Worm (Caenorhabditis elegans): Measurements from ENCODE around the gene F18A11.5.
A peak's percentile ranks its signal among the peaks of the same experiment; 100 is the strongest.
"Not testable (repeated sequence)": the region's sequence is repeated elsewhere in the genome, so short reads cannot be mapped to it uniquely, and the experiment has no call there.

F18A11.5 gene

ce11 chrII:13013966-13014365, at the start of gene F18A11.5:
TSS of gene F18A11.5 (minus strand) at chrII:13014286.
- TF ChIP-seq dao-5 (tag; optimal IDR thresholded peaks at IDR 0.05) (no peak), W03F9.2 (tag; optimal IDR thresholded peaks at IDR 0.05) (no peak), him-1 (tag; optimal IDR thresholded peaks at IDR 0.05) (no peak)

DNA sequence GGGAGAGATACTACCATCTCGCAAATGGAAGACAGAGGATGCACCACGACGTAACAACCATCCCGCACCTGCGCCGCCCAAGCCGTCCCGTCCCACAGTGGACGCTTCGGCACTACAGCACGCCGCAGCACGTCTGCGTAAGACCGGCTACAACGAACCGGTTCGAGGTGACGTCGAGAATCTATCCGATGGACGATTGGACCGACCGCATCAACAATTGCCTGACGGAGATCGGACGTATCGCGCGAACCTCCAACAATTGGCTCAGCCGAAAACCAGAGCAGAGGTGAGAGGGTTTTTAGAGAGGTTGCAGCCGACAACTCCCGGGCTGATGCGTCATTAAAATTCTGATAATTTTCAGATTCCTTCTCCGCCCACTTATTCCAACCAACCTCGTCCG, 45.1 kb upstream of the F18A11.5 start:
- TF ChIP-seq dao-5 (tag; optimal IDR thresholded peaks at IDR 0.05) (no peak), W03F9.2 (tag; optimal IDR thresholded peaks at IDR 0.05) (no peak), him-1 (tag; optimal IDR thresholded peaks at IDR 0.05) (no peak)

ce11 chrII:13056580-13056979, 42.5 kb upstream of the F18A11.5 start, which contains the start of gene zyx-1:
TSS of gene zyx-1 (plus strand) at chrII:13056910.
- TF ChIP-seq W03F9.2 (tag; optimal IDR thresholded peaks at IDR 0.05) (no peak), dao-5 (tag; optimal IDR thresholded peaks at IDR 0.05) (no peak), him-1 (tag; optimal IDR thresholded peaks at IDR 0.05) (no peak)

DNA sequence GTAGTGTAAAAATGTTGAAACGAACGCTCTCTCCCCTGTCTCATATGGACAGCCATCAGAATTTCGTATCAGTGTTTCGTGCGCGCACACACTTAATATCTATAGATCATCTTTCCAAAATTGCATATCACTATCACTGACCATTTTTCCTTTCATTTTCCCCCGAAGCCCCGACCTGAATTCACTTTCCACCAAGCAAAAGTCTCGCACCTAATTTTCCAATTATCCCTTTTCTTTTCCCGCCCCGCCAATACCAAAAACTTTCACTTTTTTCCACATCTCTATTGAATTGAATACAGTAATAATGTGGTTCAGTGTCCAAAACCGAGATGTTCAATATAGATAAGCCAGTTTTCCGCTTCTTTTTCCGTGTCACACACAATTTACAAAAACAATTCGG, 39.4 kb upstream of the F18A11.5 start:
- TF ChIP-seq W03F9.2 (tag; optimal IDR thresholded peaks at IDR 0.05) (no peak), dao-5 (tag; optimal IDR thresholded peaks at IDR 0.05) (no peak), him-1 (tag; optimal IDR thresholded peaks at IDR 0.05) (no peak)

DNA sequence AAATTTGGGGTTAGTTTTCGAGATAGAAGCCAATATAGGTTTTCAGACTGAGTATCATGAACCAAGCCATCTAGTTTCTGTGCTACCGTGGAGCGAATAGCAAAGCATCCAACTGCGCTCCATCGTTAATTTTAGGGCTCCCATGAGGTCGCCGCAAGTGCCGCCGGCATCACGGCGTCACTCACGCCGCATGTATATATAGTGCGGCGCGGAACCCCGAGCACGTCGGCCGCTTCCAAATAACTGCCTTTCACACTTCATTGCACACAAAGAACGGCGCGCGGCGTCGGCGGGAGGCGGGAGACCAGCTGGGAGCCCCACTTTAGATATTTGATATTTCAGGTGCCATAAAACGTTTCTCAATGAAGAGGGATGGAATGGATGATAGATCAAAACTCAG, 36.0 kb upstream of the F18A11.5 start:
- TF ChIP-seq him-1 (tag; optimal IDR thresholded peaks at IDR 0.05) = no peak
- no peak for TF ChIP-seq W03F9.2 (tag; optimal IDR thresholded peaks at IDR 0.05)
- no peak for TF ChIP-seq dao-5 (tag; optimal IDR thresholded peaks at IDR 0.05)

DNA sequence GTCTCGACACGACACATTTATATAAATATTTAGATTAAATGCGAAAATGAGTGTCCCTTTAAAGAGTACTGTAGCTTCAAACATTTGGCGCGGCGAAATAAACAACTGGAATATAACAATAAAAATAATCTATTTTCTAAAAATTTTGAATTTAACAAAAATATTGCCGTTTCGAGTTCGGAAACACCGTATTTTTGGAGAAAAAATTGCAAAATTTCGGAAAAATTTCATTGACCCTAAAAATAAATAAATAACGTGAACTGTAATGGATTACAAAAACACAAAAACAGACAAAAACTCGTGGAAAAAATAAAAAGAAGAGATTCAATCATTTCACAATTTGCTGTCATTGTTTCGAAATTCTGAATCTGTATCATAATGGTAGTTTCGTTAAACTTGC, 33.5 kb upstream of the F18A11.5 start, which contains the start of gene F42G4.2:
TSS of gene F42G4.2 (plus strand) at position 301 of the 400 bp plus-strand sequence.
- TF ChIP-seq dao-5, him-1, W03F9.2 (tag; optimal IDR thresholded peaks at IDR 0.05): not testable (repeated sequence)

DNA sequence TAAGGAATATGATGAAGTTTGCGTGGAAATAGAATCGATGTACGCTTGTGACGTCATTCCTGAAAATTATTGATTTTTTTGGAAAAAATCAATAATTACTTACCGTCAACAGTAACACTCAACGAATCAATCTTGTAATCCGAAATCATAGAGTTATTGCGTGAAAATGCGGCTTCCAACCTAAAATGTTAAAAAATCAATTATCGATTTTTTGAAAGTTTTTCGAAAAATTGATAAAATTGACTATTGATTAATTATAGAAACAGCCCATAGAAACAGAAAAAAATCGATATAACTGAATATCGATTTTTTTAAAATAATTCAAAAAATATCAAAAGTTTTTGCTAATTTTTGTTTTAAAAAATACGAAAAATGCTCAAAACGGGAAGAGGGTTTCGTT, 33.0 kb upstream of the F18A11.5 start, which contains the start of gene F42G4.7:
TSS of gene F42G4.7 (minus strand) at position 185 of the 400 bp plus-strand sequence.
- not testable (repeated sequence) for TF ChIP-seq dao-5, him-1, W03F9.2 (tag; optimal IDR thresholded peaks at IDR 0.05)

DNA sequence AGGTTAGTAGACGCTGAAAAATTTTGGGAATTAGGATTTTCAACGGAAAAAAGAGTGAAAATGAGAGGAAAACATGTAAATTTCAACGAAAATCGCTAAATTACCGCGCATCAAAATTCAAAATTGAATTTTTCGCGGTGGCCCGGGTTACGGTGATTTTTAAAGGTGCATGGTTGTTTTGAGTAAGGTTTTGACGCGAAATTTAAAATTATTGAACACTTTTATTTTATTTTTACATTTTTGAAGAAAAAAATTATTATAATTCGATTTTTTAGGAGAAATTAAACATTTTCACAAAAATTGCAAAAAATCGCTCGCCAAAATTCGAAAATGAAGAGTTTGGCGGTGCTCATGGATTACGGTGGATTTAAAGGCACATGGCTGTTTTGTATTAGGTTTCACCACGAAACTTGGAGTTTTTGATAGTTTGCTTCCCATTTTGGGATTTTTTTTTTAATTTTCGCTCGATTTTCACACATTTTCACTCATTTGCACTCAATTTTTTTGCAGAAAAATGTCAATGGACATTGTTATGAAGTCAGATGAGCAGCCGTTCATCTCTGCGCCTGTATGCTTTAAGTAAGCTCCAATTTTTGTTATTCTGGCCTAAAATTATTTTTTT, 29.5 kb upstream of the F18A11.5 start, which contains the start of gene puf-6:
TSS of gene puf-6 (minus strand) at position 13 of the 622 bp plus-strand sequence.
- TF ChIP-seq dao-5, W03F9.2, him-1 (tag; optimal IDR thresholded peaks at IDR 0.05): not testable (repeated sequence)

ce11 chrII:13036717-13037116, 22.6 kb upstream of the F18A11.5 start, which contains the start of gene F18A11.3:
TSS of gene F18A11.3 (minus strand) at chrII:13036841.
- TF ChIP-seq him-1 (tag; optimal IDR thresholded peaks at IDR 0.05) = no peak
- no peak for TF ChIP-seq W03F9.2 (tag; optimal IDR thresholded peaks at IDR 0.05)
- no peak for TF ChIP-seq dao-5 (tag; optimal IDR thresholded peaks at IDR 0.05)

DNA sequence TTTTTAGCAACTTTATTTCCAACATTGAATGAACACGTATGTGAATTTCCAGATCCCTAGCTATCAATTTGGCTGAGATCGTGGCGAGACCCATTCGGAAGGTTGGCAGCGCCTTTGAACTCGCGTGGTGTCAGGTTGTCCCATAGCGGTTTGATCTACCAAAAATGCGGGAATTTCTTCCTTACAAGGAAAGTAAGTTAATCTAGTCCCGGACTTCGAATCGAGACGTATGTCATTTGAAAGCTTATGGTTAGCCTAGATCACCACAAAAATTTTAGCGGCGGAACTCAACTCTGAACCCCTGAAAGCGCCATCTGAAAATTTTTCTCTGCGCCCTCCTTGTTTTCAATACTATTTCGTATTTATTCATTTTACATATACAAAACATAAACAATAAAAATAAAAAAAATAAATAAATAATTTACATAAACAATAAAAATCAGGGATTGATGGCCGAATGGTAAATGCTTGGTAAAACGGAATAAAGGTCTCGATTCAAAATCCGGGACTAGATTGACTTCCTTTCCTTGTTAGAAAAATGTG, 17.6 kb upstream of the F18A11.5 start, which contains the start of gene F18A11.2:
TSS of gene F18A11.2 (plus strand) at position 51 of the 543 bp plus-strand sequence.
- TF ChIP-seq him-1, dao-5, W03F9.2 (tag; optimal IDR thresholded peaks at IDR 0.05): not testable (repeated sequence)

- TF ChIP-seq dao-5 (tag; optimal IDR thresholded peaks at IDR 0.05) = no peak
- no peak for TF ChIP-seq him-1 (tag; optimal IDR thresholded peaks at IDR 0.05)
- peak; percentile 2 for TF ChIP-seq W03F9.2 (tag; optimal IDR thresholded peaks at IDR 0.05)
Measured at ce11 chrII:13030567-13031188, 16.6 kb upstream of the F18A11.5 start.

DNA sequence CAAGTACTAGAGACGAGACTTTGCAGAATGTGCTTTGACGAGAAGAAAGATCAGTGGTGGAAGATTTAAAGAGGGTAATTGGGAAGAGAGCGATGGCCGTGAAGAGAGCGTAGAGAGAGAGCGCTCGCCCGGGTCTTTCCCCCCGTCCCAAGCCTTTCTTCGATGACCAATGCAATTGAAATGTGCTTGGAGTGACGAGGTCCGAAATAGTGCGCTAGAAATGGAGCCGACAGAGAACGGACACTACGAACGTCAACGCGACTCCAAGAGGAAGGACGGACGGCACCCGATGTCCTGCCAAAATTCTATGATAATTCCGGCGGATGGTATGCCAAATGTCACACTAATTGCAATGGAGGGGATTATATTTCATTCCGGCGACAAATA, 16.0 kb upstream of the F18A11.5 start:
- no peak for TF ChIP-seq dao-5 (tag; optimal IDR thresholded peaks at IDR 0.05)
- TF ChIP-seq W03F9.2 (tag; optimal IDR thresholded peaks at IDR 0.05) = no peak

ce11 chrII:13029290-13030050, 15.4 kb upstream of the F18A11.5 start:
- TF ChIP-seq dao-5 (tag; optimal IDR thresholded peaks at IDR 0.05) (no peak), him-1 (tag; optimal IDR thresholded peaks at IDR 0.05) (no peak), W03F9.2 (tag; optimal IDR thresholded peaks at IDR 0.05) (no peak)

Measured in whole organism, L4/young adult.